Worm (Caenorhabditis elegans): ENCODE measurements around the gene C28G1.10.

The C28G1.10 gene

DNA sequence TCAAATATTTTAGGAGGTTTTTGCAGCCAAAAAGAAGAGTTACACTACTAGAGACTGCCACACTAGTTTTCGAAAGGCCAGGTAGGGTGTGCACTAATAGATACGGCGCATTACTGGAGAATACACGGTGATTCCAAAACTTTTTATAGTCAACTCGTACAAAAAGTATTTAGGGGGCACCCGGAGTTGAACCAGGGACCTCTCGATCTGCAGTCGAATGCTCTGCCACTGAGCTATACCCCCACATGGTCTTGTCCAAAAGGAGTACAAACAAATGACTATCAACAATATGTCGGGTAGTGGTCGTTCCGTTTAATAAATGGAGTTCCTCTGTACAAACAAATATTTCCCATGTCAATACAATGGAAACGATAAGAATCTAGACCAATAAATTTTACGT lies 29.0 kb upstream of the C28G1.10 start:
- TF ChIP-seq tab-1 (GFP tag; IDR thresholded peaks at IDR 0.05) (peak; percentile 80), flt-1 (GFP tag; IDR thresholded peaks at IDR 0.05) (peak; percentile 89), med-1 (GFP tag; optimal IDR thresholded peaks at IDR 0.05; ENCODE audit: insufficient read depth) (no peak), ztf-29 (GFP tag; IDR thresholded peaks at IDR 0.05) (no peak), ztf-23 (GFP tag; IDR thresholded peaks at IDR 0.05) (peak; percentile 69; the same call in 1 of the 2 replicates), ref-1 (GFP tag; conservative IDR thresholded peaks at IDR 0.05) (peak; percentile 48; the same call in 1 of the 2 replicates), klf-2 (GFP tag; conservative IDR thresholded peaks at IDR 0.05) (peak; percentile 65; the same call in 1 of the 2 replicates), T22C8.4 (GFP tag; IDR thresholded peaks at IDR 0.05) (peak; percentile 51), cog-1 (tag; optimal IDR thresholded peaks at IDR 0.05) (no peak)

DNA sequence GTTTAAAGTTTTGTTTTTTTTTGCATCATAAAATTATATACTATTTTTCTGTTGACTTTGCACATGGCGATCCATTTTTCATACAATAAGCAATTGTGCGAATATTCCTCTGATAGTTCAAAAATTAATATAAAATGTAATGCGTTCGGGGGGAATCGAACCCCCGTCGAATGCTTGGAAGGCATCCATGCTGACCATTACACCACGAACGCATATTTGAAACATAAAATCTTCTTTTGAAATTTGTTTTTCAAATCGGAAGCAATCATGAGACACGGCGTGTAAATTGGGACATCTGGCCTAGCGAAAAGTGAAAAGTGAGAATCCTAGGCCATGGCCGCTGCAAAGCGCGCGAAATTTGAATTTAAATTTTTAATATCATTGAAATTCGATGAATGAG lies 28.5 kb upstream of the C28G1.10 start:
- TF ChIP-seq T22C8.4 (GFP tag; IDR thresholded peaks at IDR 0.05), result peak; percentile 8; the same call in 1 of the 2 replicates

DNA sequence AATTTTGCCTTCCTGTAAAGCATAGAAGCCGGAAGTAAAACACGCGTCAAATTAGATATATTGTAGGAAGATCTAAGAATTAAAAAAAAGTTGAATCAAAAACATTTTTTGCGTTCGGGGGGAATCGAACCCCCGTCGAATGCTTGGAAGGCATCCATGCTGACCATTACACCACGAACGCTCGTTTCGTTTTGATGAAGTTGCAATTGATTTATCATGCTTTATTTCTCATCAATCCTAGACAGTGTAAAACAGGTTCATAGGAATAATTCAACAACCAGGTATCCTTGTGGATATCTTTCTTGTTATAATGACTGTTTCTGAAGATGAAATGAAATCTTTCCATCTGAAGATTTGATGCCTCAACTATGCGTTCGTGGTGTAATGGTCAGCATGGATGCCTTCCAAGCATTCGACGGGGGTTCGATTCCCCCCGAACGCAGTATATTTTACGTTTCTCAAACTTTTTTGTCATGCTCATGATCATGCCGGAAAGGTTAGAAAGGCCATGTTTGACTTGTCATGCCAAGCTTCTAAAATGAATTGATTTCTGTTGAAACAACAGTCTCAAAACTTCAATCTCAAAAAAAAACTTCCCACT lies 27.0 kb upstream of the C28G1.10 start:
- TF ChIP-seq flt-1 (GFP tag; IDR thresholded peaks at IDR 0.05), result no peak
- TF ChIP-seq T22C8.4 (GFP tag; IDR thresholded peaks at IDR 0.05), result no peak
- no peak for TF ChIP-seq ztf-23 (GFP tag; IDR thresholded peaks at IDR 0.05)
- no peak for TF ChIP-seq tab-1 (GFP tag; IDR thresholded peaks at IDR 0.05)
- no peak for TF ChIP-seq ref-1 (GFP tag; conservative IDR thresholded peaks at IDR 0.05)
- no peak for TF ChIP-seq med-1 (GFP tag; optimal IDR thresholded peaks at IDR 0.05; ENCODE audit: insufficient read depth)
- TF ChIP-seq ztf-29 (GFP tag; IDR thresholded peaks at IDR 0.05), result no peak
- TF ChIP-seq cog-1 (tag; optimal IDR thresholded peaks at IDR 0.05), result no peak
- TF ChIP-seq klf-2 (GFP tag; conservative IDR thresholded peaks at IDR 0.05), result no peak

DNA sequence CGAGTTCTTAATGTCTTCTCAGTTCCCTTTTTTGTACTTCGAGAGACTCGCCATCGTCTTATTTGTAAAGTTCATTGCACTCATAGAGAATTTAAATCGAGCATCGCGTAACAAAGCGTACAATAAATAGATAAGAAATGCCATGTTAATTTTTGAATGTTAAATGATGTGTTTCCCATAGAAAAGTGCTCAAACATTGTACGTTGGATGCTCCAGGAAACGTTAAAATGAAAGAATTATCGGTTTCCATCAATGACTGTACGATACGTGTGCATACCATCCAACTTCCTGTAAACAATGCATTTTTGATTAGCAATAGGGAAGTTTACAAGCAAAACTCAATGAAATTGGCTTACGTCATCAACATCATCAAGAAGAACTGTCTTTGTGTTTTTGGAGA lies 26.3 kb upstream of the C28G1.10 start:
- no peak for TF ChIP-seq cog-1 (tag; optimal IDR thresholded peaks at IDR 0.05)
- no peak for TF ChIP-seq klf-2 (GFP tag; conservative IDR thresholded peaks at IDR 0.05)
- TF ChIP-seq T22C8.4 (GFP tag; IDR thresholded peaks at IDR 0.05), result no peak

DNA sequence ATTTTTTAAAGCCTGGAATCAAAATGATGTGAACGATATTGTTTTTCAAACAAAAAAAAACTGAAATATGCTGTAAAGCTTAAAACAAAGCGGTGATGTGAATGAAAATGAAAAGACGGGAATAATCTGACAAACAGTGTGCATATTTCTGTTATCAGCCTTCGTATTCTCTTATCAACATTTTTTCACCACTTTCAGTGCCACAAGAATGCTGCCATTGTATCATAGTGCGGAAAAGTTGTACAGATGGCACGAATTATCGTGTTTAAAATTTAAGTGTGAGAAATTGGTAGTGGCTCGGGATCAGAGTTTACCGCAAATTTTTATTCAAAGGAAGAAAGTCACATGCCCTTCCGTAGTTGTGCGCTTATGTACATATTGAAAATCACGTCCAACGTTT lies 22.5 kb upstream of the C28G1.10 start, which contains the start of gene ifd-1:
ifd-1 (minus strand) TSS at position 12 of the 400 bp plus-strand sequence.
- no peak for TF ChIP-seq ref-1 (GFP tag; conservative IDR thresholded peaks at IDR 0.05)
- no peak for TF ChIP-seq med-1 (GFP tag; optimal IDR thresholded peaks at IDR 0.05; ENCODE audit: insufficient read depth)
- no peak for TF ChIP-seq ztf-29 (GFP tag; IDR thresholded peaks at IDR 0.05)
- TF ChIP-seq ztf-23 (GFP tag; IDR thresholded peaks at IDR 0.05), result no peak

DNA sequence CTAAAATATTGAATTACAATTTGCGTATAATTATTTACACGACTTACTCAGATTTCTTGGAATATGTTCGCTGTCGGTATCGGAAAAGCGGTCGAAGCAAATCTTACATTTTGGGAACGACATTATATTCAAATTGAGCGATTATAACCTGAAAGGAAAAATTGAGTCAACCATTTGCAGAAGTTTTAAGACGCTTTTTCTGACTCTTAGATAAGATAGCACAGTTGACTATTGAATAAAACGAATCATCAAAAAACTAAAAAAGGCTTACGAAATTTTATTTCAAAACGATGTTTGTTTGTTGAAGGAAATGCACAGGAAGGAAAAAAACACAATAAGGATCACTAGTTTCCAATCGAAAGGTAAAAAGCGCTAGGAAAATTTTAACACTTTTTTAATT lies 18.6 kb upstream of the C28G1.10 start, which contains the start of gene rcs-1:
rcs-1 (minus strand) TSS at position 176 of the 400 bp plus-strand sequence.
- TF ChIP-seq tab-1 (GFP tag; IDR thresholded peaks at IDR 0.05) (no peak), klf-2 (GFP tag; conservative IDR thresholded peaks at IDR 0.05) (no peak), T22C8.4 (GFP tag; IDR thresholded peaks at IDR 0.05) (no peak), ref-1 (GFP tag; conservative IDR thresholded peaks at IDR 0.05) (no peak), ztf-29 (GFP tag; IDR thresholded peaks at IDR 0.05) (no peak), flt-1 (GFP tag; IDR thresholded peaks at IDR 0.05) (no peak), ztf-23 (GFP tag; IDR thresholded peaks at IDR 0.05) (no peak), cog-1 (tag; optimal IDR thresholded peaks at IDR 0.05) (no peak), med-1 (GFP tag; optimal IDR thresholded peaks at IDR 0.05; ENCODE audit: insufficient read depth) (no peak)

DNA sequence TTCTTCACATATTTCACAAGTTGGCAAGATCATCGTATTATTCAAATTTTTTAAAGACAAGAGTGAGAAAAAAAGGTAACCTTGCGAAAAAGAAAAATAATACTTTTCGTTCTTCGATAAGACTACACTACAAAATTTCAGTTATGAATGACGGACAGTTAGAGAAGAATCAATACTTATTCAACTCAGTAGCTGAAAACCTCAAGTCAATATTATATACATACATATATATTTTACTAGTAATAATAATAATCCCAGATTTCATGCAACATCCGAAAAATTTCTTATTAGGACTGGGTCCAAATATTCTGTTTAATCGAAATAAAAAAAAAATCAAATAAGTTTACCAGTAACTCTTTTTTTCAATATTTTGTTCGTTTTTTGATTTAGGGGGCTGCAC lies 15.8 kb upstream of the C28G1.10 start, which contains the start of gene C28G1.6:
C28G1.6 (minus strand) TSS at position 101 of the 400 bp plus-strand sequence.
- TF ChIP-seq ref-1 (GFP tag; conservative IDR thresholded peaks at IDR 0.05) (no peak), T22C8.4 (GFP tag; IDR thresholded peaks at IDR 0.05) (no peak), klf-2 (GFP tag; conservative IDR thresholded peaks at IDR 0.05) (no peak), ztf-29 (GFP tag; IDR thresholded peaks at IDR 0.05) (no peak), med-1 (GFP tag; optimal IDR thresholded peaks at IDR 0.05; ENCODE audit: insufficient read depth) (no peak), cog-1 (tag; optimal IDR thresholded peaks at IDR 0.05) (no peak), tab-1 (GFP tag; IDR thresholded peaks at IDR 0.05) (no peak), ztf-23 (GFP tag; IDR thresholded peaks at IDR 0.05) (no peak), flt-1 (GFP tag; IDR thresholded peaks at IDR 0.05) (no peak)

DNA sequence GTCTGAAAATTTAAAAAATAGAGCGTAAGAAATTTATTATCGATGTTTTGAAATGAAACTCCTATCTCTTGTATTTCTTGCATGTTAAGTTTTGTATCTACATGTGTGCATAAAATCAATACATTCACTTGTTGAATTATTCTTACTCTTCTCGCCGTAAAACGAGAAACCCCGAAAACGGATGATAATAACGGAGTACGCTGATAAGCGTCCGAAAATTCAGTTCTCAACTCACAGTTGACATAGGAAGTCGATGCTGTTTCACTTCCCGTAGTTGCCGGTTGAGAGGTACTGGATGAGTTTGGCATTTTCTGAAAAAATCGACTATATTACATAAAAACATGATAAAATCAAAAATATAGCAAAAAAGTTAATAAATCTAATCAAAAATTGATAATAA lies 11.5 kb upstream of the C28G1.10 start, which contains the start of gene sec-15:
sec-15 (minus strand) TSS at position 311 of the 400 bp plus-strand sequence.
- TF ChIP-seq ztf-29 (GFP tag; IDR thresholded peaks at IDR 0.05), result no peak
- TF ChIP-seq flt-1 (GFP tag; IDR thresholded peaks at IDR 0.05), result no peak
- TF ChIP-seq ref-1 (GFP tag; conservative IDR thresholded peaks at IDR 0.05), result no peak

DNA sequence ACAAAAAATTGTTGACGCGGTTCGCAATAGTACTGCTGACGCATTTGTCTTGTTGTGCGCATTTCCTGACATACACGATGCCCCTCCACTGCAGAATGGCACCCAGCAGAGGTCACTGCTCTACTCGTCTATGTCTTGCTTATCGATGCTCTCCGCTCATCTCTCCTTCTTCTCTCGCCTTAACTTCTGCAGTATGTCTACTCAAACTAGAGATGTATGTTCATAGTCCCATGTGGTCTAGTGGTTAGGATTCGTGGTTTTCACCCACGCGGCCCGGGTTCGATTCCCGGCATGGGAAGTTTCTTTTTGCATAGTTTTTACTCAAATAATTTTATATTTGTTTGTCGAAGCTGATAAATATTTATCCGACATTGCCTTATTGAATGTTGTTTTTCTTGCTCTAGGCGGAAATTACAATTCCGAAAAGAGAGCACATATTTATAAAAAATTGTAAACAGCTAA lies 11.0 kb upstream of the C28G1.10 start, which contains the start of gene C28G1.2:
C28G1.2 (plus strand) TSS at position 130 of the 462 bp plus-strand sequence.
- TF ChIP-seq T22C8.4 (GFP tag; IDR thresholded peaks at IDR 0.05) (peak; percentile 97), klf-2 (GFP tag; conservative IDR thresholded peaks at IDR 0.05) (peak; percentile 95), cog-1 (tag; optimal IDR thresholded peaks at IDR 0.05) (peak; percentile 93), ref-1 (GFP tag; conservative IDR thresholded peaks at IDR 0.05) (peak; percentile 96), med-1 (GFP tag; optimal IDR thresholded peaks at IDR 0.05; ENCODE audit: insufficient read depth) (peak; percentile 86), tab-1 (GFP tag; IDR thresholded peaks at IDR 0.05) (peak; percentile 98), flt-1 (GFP tag; IDR thresholded peaks at IDR 0.05) (peak; percentile 99), ztf-29 (GFP tag; IDR thresholded peaks at IDR 0.05) (peak; percentile 97), ztf-23 (GFP tag; IDR thresholded peaks at IDR 0.05) (peak; percentile 98)

DNA sequence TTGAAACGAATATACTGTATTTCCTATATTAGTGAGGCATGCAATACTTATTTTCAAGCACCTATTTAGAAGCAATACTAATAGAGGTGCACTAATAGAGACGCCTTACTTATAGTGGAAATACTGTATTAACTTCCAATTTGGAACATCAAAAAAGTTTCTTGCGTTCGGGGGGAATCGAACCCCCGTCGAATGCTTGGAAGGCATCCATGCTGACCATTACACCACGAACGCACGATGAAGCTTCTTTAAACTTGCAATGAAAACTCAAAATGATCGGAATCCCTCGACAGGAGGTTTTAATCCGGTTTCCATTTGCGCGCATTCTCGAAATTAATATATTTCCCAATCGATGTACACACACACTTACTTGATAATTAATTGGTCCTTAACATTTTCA lies 8.7 kb upstream of the C28G1.10 start:
- TF ChIP-seq ztf-23 (GFP tag; IDR thresholded peaks at IDR 0.05), result no peak

Data from whole organism, midembryonic.